Fruit fly (Drosophila melanogaster): Measurements from ENCODE around the gene Obp18a.
A peak's percentile ranks its signal among the peaks of the same experiment; 100 is the strongest.

Gene Obp18a

DNA sequence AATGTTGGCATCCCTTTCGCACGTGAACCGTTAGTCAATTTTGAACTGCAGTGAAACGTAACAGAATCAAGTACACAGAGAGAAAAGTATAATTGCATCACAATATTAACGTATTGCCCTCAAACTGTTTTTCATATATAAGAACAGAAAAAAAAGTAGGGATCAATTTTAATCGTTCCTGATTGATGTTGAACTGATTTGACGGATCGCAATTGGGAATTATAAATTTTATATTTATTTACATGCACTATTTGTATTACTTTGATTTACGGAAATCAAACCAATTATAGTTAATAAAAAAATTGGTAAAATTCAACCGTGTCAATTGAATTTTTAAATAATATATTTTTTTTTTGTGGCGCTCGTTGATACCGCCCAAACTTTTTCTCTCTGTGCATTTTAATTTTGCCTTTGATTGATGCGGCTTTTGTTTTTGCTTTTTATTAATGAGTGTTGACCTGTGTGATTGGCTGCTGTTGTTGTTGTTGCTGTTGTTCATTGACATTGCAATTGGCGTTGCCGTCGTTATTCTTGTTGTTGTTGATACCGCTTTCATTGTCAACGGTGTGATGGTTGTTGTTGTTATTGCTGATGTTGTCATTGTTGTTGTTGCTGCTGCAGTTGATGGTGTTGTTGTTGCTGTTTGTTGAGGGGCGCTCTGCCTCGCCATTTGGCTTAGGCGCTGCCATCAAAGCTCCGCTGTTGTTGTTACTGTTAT, 17.1 kb upstream of the Obp18a start (continued):
- TF ChIP-seq ind (GFP tag; optimal IDR thresholded peaks at IDR 0.05) (peak; percentile 47), prd (optimal IDR thresholded peaks at IDR 0.05) (no peak), prd (GFP tag; IDR thresholded peaks at IDR 0.05) (peak; percentile 72; the same call in 2 of the 3 replicates), CG18599 (GFP tag; optimal IDR thresholded peaks at IDR 0.05) (peak; percentile 34), CG1529 (GFP tag; optimal IDR thresholded peaks at IDR 0.05) (peak; percentile 36), aop (GFP tag; IDR thresholded peaks at IDR 0.05) (no peak), B-H1 (GFP tag; IDR thresholded peaks at IDR 0.05) (peak; percentile 45; the same call in 2 of the 3 replicates), gcm (GFP tag; optimal IDR thresholded peaks at IDR 0.05) (peak; percentile 51), Dll (GFP tag; IDR thresholded peaks at IDR 0.05; ENCODE audit: partially characterized antibody) (no peak), Vsx1 (GFP tag; optimal IDR thresholded peaks at IDR 0.05) (peak; percentile 25), dysf (GFP tag; IDR thresholded peaks at IDR 0.05) (peak; percentile 61), Mrtf (GFP tag; IDR thresholded peaks at IDR 0.05) (0 out of 3 replicates have a peak, but pooled peaks have one; percentile 16), E2f1 (GFP tag; IDR thresholded peaks at IDR 0.05) (peak; percentile 39; the same call in 1 of the 2 replicates), exex (tag; optimal IDR thresholded peaks at IDR 0.05) (no peak), Scr (GFP tag; IDR thresholded peaks at IDR 0.05; ENCODE audit: partially characterized antibody) (no peak), CG4854 (GFP tag; optimal IDR thresholded peaks at IDR 0.05) (no peak), CG7357 (GFP tag; IDR thresholded peaks at IDR 0.05) (0 out of 3 replicates have a peak, but pooled peaks have one; percentile 8), Sry-β (GFP tag; optimal IDR thresholded peaks at IDR 0.05) (no peak), Sox102F (GFP tag; optimal IDR thresholded peaks at IDR 0.05) (peak; percentile 77), CG3407 (GFP tag; optimal IDR thresholded peaks at IDR 0.05) (peak; percentile 49), CG4730 (GFP tag; IDR thresholded peaks at IDR 0.05) (0 out of 2 replicates have a peak, but pooled peaks have one; percentile 27), CG8281 (tag; optimal IDR thresholded peaks at IDR 0.05) (no peak), insv (GFP tag; optimal IDR thresholded peaks at IDR 0.05) (no peak), row (GFP tag; IDR thresholded peaks at IDR 0.05) (peak; percentile 61), CG10274 (GFP tag; optimal IDR thresholded peaks at IDR 0.05) (peak; percentile 3), CG10366 (GFP tag; IDR thresholded peaks at IDR 0.05) (peak; percentile 46), Myb (GFP tag; optimal IDR thresholded peaks at IDR 0.05) (no peak), Optix (GFP tag; IDR thresholded peaks at IDR 0.05) (no peak), tx (GFP tag; optimal IDR thresholded peaks at IDR 0.05) (no peak), CG15514 (GFP tag; optimal IDR thresholded peaks at IDR 0.05) (peak; percentile 1), Hr78 (GFP tag; optimal IDR thresholded peaks at IDR 0.05) (no peak), dati (GFP tag; IDR thresholded peaks at IDR 0.05) (no peak), Ravus (GFP tag; IDR thresholded peaks at IDR 0.05) (no peak), Oli (tag; optimal IDR thresholded peaks at IDR 0.05) (peak; percentile 77), CG15073 (GFP tag; optimal IDR thresholded peaks at IDR 0.05) (no peak), gcm2 (GFP tag; optimal IDR thresholded peaks at IDR 0.05) (peak; percentile 29), Bteb2 (GFP tag; optimal IDR thresholded peaks at IDR 0.05) (peak; percentile 38), CG14860 (GFP tag; IDR thresholded peaks at IDR 0.05; ENCODE audit: partially characterized antibody) (no peak), Atf3 (GFP tag; optimal IDR thresholded peaks at IDR 0.05) (no peak), bowl (GFP tag; IDR thresholded peaks at IDR 0.05) (no peak), slou (GFP tag; optimal IDR thresholded peaks at IDR 0.05) (no peak), CG12659 (GFP tag; optimal IDR thresholded peaks at IDR 0.05) (peak; percentile 48), Rfx (GFP tag; IDR thresholded peaks at IDR 0.05) (peak; percentile 4; the same call in 1 of the 2 replicates), ssp (GFP tag; IDR thresholded peaks at IDR 0.05) (peak; percentile 17; the same call in 1 of the 2 replicates), D19A (tag; optimal IDR thresholded peaks at IDR 0.05) (peak; percentile 49), Bgb (GFP tag; IDR thresholded peaks at IDR 0.05; ENCODE audit: partially characterized antibody) (no peak), CG31388 (GFP tag; optimal IDR thresholded peaks at IDR 0.05) (no peak), CG13287 (GFP tag; IDR thresholded peaks at IDR 0.05; ENCODE audit: partially characterized antibody) (no peak), Six4 (GFP tag; optimal IDR thresholded peaks at IDR 0.05) (peak; percentile 20)
